Fruit fly (Drosophila melanogaster) whole organism, embryonic: ENCODE measurements around the gene Sys1.

Experiments
- CG10267 ChIP-seq: fragments of 200-800 bp; sonication (Bioruptor generic); optimal IDR thresholded peaks from 2 replicates; lab custom pipeline; 2018; ENCODE audit warnings: missing biosample characterization, mild to moderate bottlenecking, missing genetic modification characterization, moderate library complexity
- CG11085 ChIP-seq: fragments of 200-800 bp; sonication (Bioruptor generic); IDR thresholded peaks from 2 replicates; pipeline ENCODE4 v1.3.6; 2022; ENCODE audit warnings: missing biosample characterization, missing genetic modification characterization
- CG11093 ChIP-seq: fragments of 200-800 bp; sonication (Bioruptor generic); IDR thresholded peaks from 3 replicates; pipeline ENCODE4 v1.3.6; 2022; ENCODE audit warnings: missing biosample characterization, missing genetic modification characterization
- CG11723 ChIP-seq: fragments of 200-800 bp; sonication (Bioruptor generic); optimal IDR thresholded peaks from 2 replicates; lab custom pipeline; 2017; ENCODE audit warnings: missing biosample characterization, mild to moderate bottlenecking, missing genetic modification characterization
- CG13775 ChIP-seq: fragments of 200-800 bp; sonication (Bioruptor generic); optimal IDR thresholded peaks from 3 replicates; lab custom pipeline; 2017; ENCODE audit warnings: missing biosample characterization, mild to moderate bottlenecking, missing genetic modification characterization
- CG14441 ChIP-seq: fragments of 200-800 bp; sonication (Bioruptor generic); IDR thresholded peaks from 2 replicates; pipeline ENCODE4 v1.3.6; 2022; ENCODE audit warnings: missing biosample characterization, missing genetic modification characterization
- CG15011 ChIP-seq: fragments of 200-800 bp; sonication (Bioruptor generic); optimal IDR thresholded peaks from 3 replicates; lab custom pipeline; 2018; ENCODE audit warnings: missing biosample characterization, mild to moderate bottlenecking, missing genetic modification characterization
- CG15601 ChIP-seq: fragments of 200-800 bp; sonication (Bioruptor generic); optimal IDR thresholded peaks from 3 replicates; lab custom pipeline; 2019; ENCODE audit warnings: missing biosample characterization, mild to moderate bottlenecking, missing genetic modification characterization, moderate library complexity
- CG1603 ChIP-seq: fragments of 200-800 bp; sonication (Bioruptor generic); optimal IDR thresholded peaks from 2 replicates; lab custom pipeline; 2019; ENCODE audit warnings: missing biosample characterization, mild to moderate bottlenecking, missing genetic modification characterization, moderate library complexity
- CG17829 ChIP-seq: fragments of 200-800 bp; optimal IDR thresholded peaks from 2 replicates; lab custom pipeline; 2019; ENCODE audit warnings: missing biosample characterization, mild to moderate bottlenecking, missing genetic modification characterization, moderate library complexity
- CG18476 ChIP-seq: fragments of 200-800 bp; sonication (Bioruptor generic); optimal IDR thresholded peaks from 2 replicates; lab custom pipeline; 2016; ENCODE audit warnings: missing biosample characterization, mild to moderate bottlenecking, missing genetic modification characterization
- CG3407 ChIP-seq: fragments of 200-800 bp; sonication (Bioruptor generic); optimal IDR thresholded peaks from 2 replicates; lab custom pipeline; 2018; ENCODE audit warnings: missing biosample characterization, mild to moderate bottlenecking, missing genetic modification characterization
- CG42726 ChIP-seq: fragments of 200-800 bp; sonication (Bioruptor generic); IDR thresholded peaks from 2 replicates; pipeline ENCODE4 v1.3.6; 2022; ENCODE audit warnings: missing biosample characterization, missing genetic modification characterization; ENCODE audit not compliant: partially characterized antibody
- CG6813 ChIP-seq: fragments of 200-800 bp; sonication (Bioruptor generic); optimal IDR thresholded peaks from 2 replicates; lab custom pipeline; 2017; ENCODE audit warnings: missing biosample characterization, missing genetic modification characterization, mild to moderate bottlenecking, moderate library complexity, missing genetic modification reagents
- CoRest ChIP-seq: fragments of 200-800 bp; sonication (Bioruptor generic); optimal IDR thresholded peaks from 3 replicates; lab custom pipeline; 2018; ENCODE audit warnings: missing biosample characterization, mild to moderate bottlenecking, missing genetic modification characterization, moderate library complexity
- Doc2 ChIP-seq: fragments of 200-800 bp; sonication (Bioruptor generic); IDR thresholded peaks from 2 replicates; pipeline ENCODE4 v1.3.6; 2022; ENCODE audit warnings: missing biosample characterization, missing genetic modification characterization
- Doc3 ChIP-seq: fragments of 200-800 bp; sonication (Bioruptor generic); IDR thresholded peaks from 3 replicates; pipeline ENCODE4 v1.3.6; 2022; ENCODE audit warnings: missing biosample characterization, missing genetic modification characterization; ENCODE audit not compliant: partially characterized antibody
- Ets97D ChIP-seq: fragments of 200-800 bp; sonication (Bioruptor generic); optimal IDR thresholded peaks from 3 replicates; lab custom pipeline; 2016; ENCODE audit warnings: missing biosample characterization, missing genetic modification characterization
- H2.0 ChIP-seq: fragments of 200-800 bp; sonication (Bioruptor generic); IDR thresholded peaks from 2 replicates; pipeline ENCODE4 v1.3.6; 2022; ENCODE audit warnings: missing biosample characterization, missing genetic modification characterization
- HLH54F ChIP-seq: fragments of 200-800 bp; sonication (Bioruptor generic); optimal IDR thresholded peaks from 3 replicates; lab custom pipeline; 2016; ENCODE audit warnings: missing biosample characterization, missing genetic modification characterization
- Hmx ChIP-seq: fragments of 200-800 bp; sonication (Bioruptor generic); optimal IDR thresholded peaks from 2 replicates; lab custom pipeline; 2016; ENCODE audit warnings: missing biosample characterization, missing genetic modification characterization
- Hr78 ChIP-seq, 2 experiments: fragments of 200-800 bp in 1 of 2; fragments of >200 bp in 1 of 2; sonication (Bioruptor generic) in 1 of 2; optimal IDR thresholded peaks; 2 replicates each; lab custom pipeline; 2017 to 2019; ENCODE audit warnings: missing biosample characterization in 2 of 2, missing genetic modification characterization in 2 of 2, mild to moderate bottlenecking in 1 of 2, moderate library complexity in 1 of 2
- Kr ChIP-seq: fragments of 200-800 bp; sonication (Bioruptor generic); optimal IDR thresholded peaks from 2 replicates; lab custom pipeline; 2017; ENCODE audit warnings: missing biosample characterization, mild to moderate bottlenecking, missing genetic modification characterization
- MBD-R2 ChIP-seq: fragments of 200-800 bp; sonication (Bioruptor generic); IDR thresholded peaks from 2 replicates; pipeline ENCODE4 v1.3.6; 2022; ENCODE audit warnings: missing biosample characterization, missing genetic modification characterization
- Mrtf ChIP-seq: fragments of 200-800 bp; sonication (Bioruptor generic); IDR thresholded peaks from 3 replicates; pipeline ENCODE4 v1.3.6; 2022; ENCODE audit warnings: missing biosample characterization, missing genetic modification characterization
- Nf-YC ChIP-seq: fragments of 200-800 bp; optimal IDR thresholded peaks from 3 replicates; lab custom pipeline; 2019; ENCODE audit warnings: missing biosample characterization, mild to moderate bottlenecking, missing genetic modification characterization, moderate library complexity
- Sry-δ ChIP-seq: fragments of 200-800 bp; sonication (Bioruptor generic); optimal IDR thresholded peaks from 2 replicates; lab custom pipeline; 2016; ENCODE audit warnings: missing biosample characterization, missing genetic modification characterization
- al ChIP-seq: fragments of 200-800 bp; sonication (Bioruptor generic); IDR thresholded peaks from 2 replicates; pipeline ENCODE4 v1.3.6; 2022; ENCODE audit warnings: missing biosample characterization, missing genetic modification characterization
- amos ChIP-seq: fragments of 200-800 bp; sonication (Bioruptor generic); IDR thresholded peaks from 2 replicates; pipeline ENCODE4 v1.3.6; 2022; ENCODE audit warnings: missing biosample characterization, missing genetic modification characterization; ENCODE audit not compliant: partially characterized antibody
- ap ChIP-seq: fragments of 200-800 bp; sonication (Bioruptor generic); IDR thresholded peaks from 2 replicates; pipeline ENCODE4 v1.3.6; 2022; ENCODE audit warnings: missing biosample characterization, missing genetic modification characterization
- cas ChIP-seq: fragments of 200-800 bp; sonication (Bioruptor generic); IDR thresholded peaks from 2 replicates; pipeline ENCODE4 v1.3.6; 2022; ENCODE audit warnings: missing biosample characterization, missing genetic modification characterization
- chif ChIP-seq, 2 experiments: fragments of 200-800 bp; sonication (Bioruptor generic); optimal IDR thresholded peaks; 3 replicates each; lab custom pipeline; 2016; ENCODE audit warnings: missing biosample characterization in 2 of 2, missing genetic modification characterization in 2 of 2
- corto ChIP-seq: fragments of 200-800 bp; sonication (Bioruptor generic); optimal IDR thresholded peaks from 2 replicates; lab custom pipeline; 2016; ENCODE audit warnings: missing biosample characterization, mild to moderate bottlenecking, missing genetic modification characterization, moderate library complexity
- crp ChIP-seq, 2 experiments: fragments of 200-800 bp; sonication (Bioruptor generic); optimal IDR thresholded peaks; 2 replicates in 1 of 2; 3 replicates in 1 of 2; lab custom pipeline; 2017; ENCODE audit warnings: missing biosample characterization in 2 of 2, missing genetic modification characterization in 2 of 2, mild to moderate bottlenecking in 1 of 2, moderate library complexity in 1 of 2
- dmrt11E ChIP-seq: fragments of 200-800 bp; sonication (Bioruptor generic); optimal IDR thresholded peaks from 3 replicates; lab custom pipeline; 2018; ENCODE audit warnings: missing biosample characterization, mild to moderate bottlenecking, missing genetic modification characterization, moderate library complexity
- ems ChIP-seq: fragments of 200-800 bp; sonication (Bioruptor generic); optimal IDR thresholded peaks from 3 replicates; lab custom pipeline; 2016; ENCODE audit warnings: missing biosample characterization, missing genetic modification characterization
- fd3F ChIP-seq: fragments of 200-800 bp; sonication (Bioruptor generic); optimal IDR thresholded peaks from 2 replicates; lab custom pipeline; 2018; ENCODE audit warnings: missing biosample characterization, mild to moderate bottlenecking, missing genetic modification characterization, moderate library complexity
- insv ChIP-seq, 2 experiments: fragments of 200-800 bp; sonication (Bioruptor generic); optimal IDR thresholded peaks; 3 replicates each; lab custom pipeline; 2016 to 2018; ENCODE audit warnings: missing biosample characterization in 2 of 2, missing genetic modification characterization in 2 of 2
- kay ChIP-seq: fragments of 200-800 bp; sonication (Bioruptor generic); optimal IDR thresholded peaks from 2 replicates; lab custom pipeline; 2016; ENCODE audit warnings: missing biosample characterization, missing genetic modification characterization
- lab ChIP-seq: fragments of 200-800 bp; sonication (Bioruptor generic); optimal IDR thresholded peaks from 3 replicates; lab custom pipeline; 2017; ENCODE audit warnings: missing biosample characterization, missing genetic modification characterization, mild to moderate bottlenecking, moderate library complexity, missing genetic modification reagents
- lola ChIP-seq, 3 experiments: fragments of >200 bp in 2 of 3; fragments of 200-800 bp in 1 of 3; sonication (Bioruptor generic) in 1 of 3; optimal IDR thresholded peaks; 2 replicates each; lab custom pipeline; 2017 to 2019; ENCODE audit warnings: missing biosample characterization in 3 of 3, missing genetic modification characterization in 3 of 3, mild to moderate bottlenecking in 1 of 3, moderate library complexity in 1 of 3
- scrt ChIP-seq: fragments of 200-800 bp; sonication (Bioruptor generic); optimal IDR thresholded peaks from 2 replicates; lab custom pipeline; 2018; ENCODE audit warnings: missing biosample characterization, mild to moderate bottlenecking, missing genetic modification characterization, moderate library complexity
- sd ChIP-seq: fragments of 200-800 bp; sonication (Bioruptor generic); optimal IDR thresholded peaks from 3 replicates; lab custom pipeline; 2018; ENCODE audit warnings: missing biosample characterization, mild to moderate bottlenecking, missing genetic modification characterization, moderate library complexity
- sr ChIP-seq: fragments of 200-800 bp; sonication (Bioruptor generic); IDR thresholded peaks from 3 replicates; pipeline ENCODE4 v1.3.6; 2022; ENCODE audit warnings: missing biosample characterization, missing genetic modification characterization
- stc ChIP-seq: fragments of 200-800 bp; sonication (Bioruptor generic); IDR thresholded peaks from 2 replicates; pipeline ENCODE4 v1.3.6; 2022; ENCODE audit warnings: missing biosample characterization, missing genetic modification characterization
- trem ChIP-seq: fragments of 200-800 bp; optimal IDR thresholded peaks from 3 replicates; lab custom pipeline; 2019; ENCODE audit warnings: missing biosample characterization, mild to moderate bottlenecking, missing genetic modification characterization, moderate library complexity
- vfl ChIP-seq: fragments of 200-800 bp; sonication (Bioruptor generic); optimal IDR thresholded peaks from 2 replicates; lab custom pipeline; 2016; ENCODE audit warnings: missing biosample characterization, missing genetic modification characterization

Sys1 gene

dm6 chr3R:8670529-8671491, 18.2 kb downstream of the Sys1 start, which contains the start of gene p (continued):
- TF ChIP-seq Kr (GFP tag; lab: Kevin White, UChicago) (peak; percentile 42), ems (peak; percentile 51), CG10267 (tag; lab: Kevin White, UChicago) (peak; percentile 77), vfl (GFP tag; lab: Kevin White, UChicago) (no peak), CG14441 (GFP tag; lab: Robert Waterston, UW) (no peak), Hmx (GFP tag; lab: Kevin White, UChicago) (no peak), trem (peak; percentile 19), chif (GFP tag; optimal IDR thresholded peaks at IDR 0.05; lab: Kevin White, UChicago) (peak in 1 of 2 experiments; percentile 31), stc (GFP tag; lab: Robert Waterston, UW) (0 out of 2 replicates have a peak, but pooled peaks have one; percentile 21), CG15601 (tag; lab: Kevin White, UChicago) (peak; percentile 60), sr (GFP tag; lab: Robert Waterston, UW) (no peak), Hr78 (GFP tag; optimal IDR thresholded peaks at IDR 0.05; lab: Kevin White, UChicago) (peak in 1 of 2 experiments; percentile 98), CG18476 (peak; percentile 27), H2.0 (GFP tag; lab: Robert Waterston, UW) (no peak), fd3F (GFP tag; lab: Kevin White, UChicago) (no peak), insv (GFP tag; optimal IDR thresholded peaks at IDR 0.05; lab: Kevin White, UChicago) (peak in 1 of 2 experiments; percentile 23), CG15011 (no peak), CG11085 (GFP tag; lab: Robert Waterston, UW) (no peak), Sry-δ (GFP tag; lab: Kevin White, UChicago) (no peak), Mrtf (GFP tag; lab: Robert Waterston, UW) (no peak), CG1603 (peak; percentile 18), ap (GFP tag; lab: Robert Waterston, UW) (no peak), HLH54F (GFP tag; lab: Kevin White, UChicago) (peak; percentile 39), CG11093 (GFP tag; lab: Robert Waterston, UW) (no peak), Doc3 (GFP tag; lab: Robert Waterston, UW) (no peak), scrt (no peak), sd (tag; lab: Kevin White, UChicago) (peak; percentile 16), lab (GFP tag; lab: Kevin White, UChicago) (peak; percentile 60), crp (GFP tag; optimal IDR thresholded peaks at IDR 0.05; lab: Kevin White, UChicago) (no peak), kay (GFP tag; lab: Kevin White, UChicago) (peak; percentile 56), al (GFP tag; lab: Robert Waterston, UW) (no peak), CoRest (tag; lab: Kevin White, UChicago) (peak; percentile 11), dmrt11E (tag; lab: Kevin White, UChicago) (no peak), amos (GFP tag; lab: Robert Waterston, UW) (no peak), lola (GFP tag; optimal IDR thresholded peaks at IDR 0.05; lab: Kevin White, UChicago) (no peak), CG11723 (GFP tag; lab: Kevin White, UChicago) (no peak), corto (no peak), cas (0 out of 2 replicates have a peak, but pooled peaks have one; percentile 13), Doc2 (GFP tag; lab: Robert Waterston, UW) (no peak), MBD-R2 (GFP tag; lab: Robert Waterston, UW) (peak; percentile 30; the same call in 1 of the 2 replicates), CG42726 (GFP tag; lab: Robert Waterston, UW) (no peak), CG17829 (tag; lab: Kevin White, UChicago) (peak; percentile 26), CG3407 (GFP tag; lab: Kevin White, UChicago) (peak; percentile 7), CG6813 (GFP tag; lab: Kevin White, UChicago) (peak; percentile 5), Ets97D (GFP tag; lab: Kevin White, UChicago) (no peak), CG13775 (GFP tag; lab: Kevin White, UChicago) (no peak), Nf-YC (tag; lab: Kevin White, UChicago) (no peak)
